Worm (Caenorhabditis elegans): Measurements from ENCODE around the gene twk-42.

DNA sequence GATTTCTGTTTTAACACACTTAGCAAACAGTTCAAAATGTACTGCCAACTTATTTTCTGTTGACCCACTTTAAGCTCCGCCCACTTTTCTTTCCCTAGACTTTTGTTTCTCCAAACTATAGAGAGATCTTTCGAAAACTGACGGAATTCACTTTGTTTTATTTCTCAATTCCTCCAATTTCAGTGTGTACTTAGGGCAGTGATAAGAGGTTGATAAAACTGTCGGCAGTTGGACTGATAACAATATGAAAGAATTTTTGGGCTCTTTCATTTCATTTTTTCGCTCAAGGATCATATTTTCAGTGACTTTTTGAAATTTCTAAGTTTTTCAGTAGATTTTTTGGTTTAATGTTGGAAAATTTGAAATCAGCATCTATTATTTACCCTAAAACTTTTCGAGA, 22.6 kb upstream of the twk-42 start:
- TF ChIP-seq daf-12 (tag; optimal IDR thresholded peaks at IDR 0.05) (no peak), ceh-82 (tag; optimal IDR thresholded peaks at IDR 0.05) (no peak), jun-1 (tag; optimal IDR thresholded peaks at IDR 0.05) (no peak), unc-130 (GFP tag; optimal IDR thresholded peaks at IDR 0.05) (no peak), lsy-2 (tag; optimal IDR thresholded peaks at IDR 0.05) (no peak), lin-39 (tag; optimal IDR thresholded peaks at IDR 0.05) (no peak), nhr-11 (tag; optimal IDR thresholded peaks at IDR 0.05) (no peak), mdl-1 (tag; optimal IDR thresholded peaks at IDR 0.05) (no peak)

All from whole organism, L4 larva.